Fruit fly (Drosophila melanogaster): Measurements from ENCODE around the gene CG18675.

CG18675 gene

DNA sequence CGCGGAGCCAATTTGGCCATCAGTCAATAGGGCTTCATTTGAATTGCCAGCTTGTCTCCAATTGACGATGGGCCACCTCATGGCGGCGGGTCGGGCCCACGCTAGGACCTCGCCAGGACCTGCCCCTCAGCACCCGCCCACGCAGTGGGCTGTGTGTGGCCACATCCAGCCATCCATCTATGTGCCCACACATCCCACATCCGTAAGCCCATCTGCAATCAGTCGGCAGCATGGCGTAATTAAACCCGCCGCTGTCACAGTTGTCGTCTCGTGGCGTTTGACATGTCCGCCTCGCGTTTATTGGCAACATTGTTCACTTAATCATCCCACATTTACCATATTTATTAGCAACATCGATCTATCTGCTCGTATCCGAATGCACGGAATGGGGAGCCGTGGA lies 64.5 kb downstream of the CG18675 start:
- TF ChIP-seq Clk (GFP tag; optimal IDR thresholded peaks at IDR 0.05) (no peak), CG11617 (GFP tag; optimal IDR thresholded peaks at IDR 0.05) (no peak), Crg-1 (GFP tag; optimal IDR thresholded peaks at IDR 0.05) (no peak), bab1 (GFP tag; optimal IDR thresholded peaks at IDR 0.05) (no peak), tj (GFP tag; optimal IDR thresholded peaks at IDR 0.05) (no peak)

DNA sequence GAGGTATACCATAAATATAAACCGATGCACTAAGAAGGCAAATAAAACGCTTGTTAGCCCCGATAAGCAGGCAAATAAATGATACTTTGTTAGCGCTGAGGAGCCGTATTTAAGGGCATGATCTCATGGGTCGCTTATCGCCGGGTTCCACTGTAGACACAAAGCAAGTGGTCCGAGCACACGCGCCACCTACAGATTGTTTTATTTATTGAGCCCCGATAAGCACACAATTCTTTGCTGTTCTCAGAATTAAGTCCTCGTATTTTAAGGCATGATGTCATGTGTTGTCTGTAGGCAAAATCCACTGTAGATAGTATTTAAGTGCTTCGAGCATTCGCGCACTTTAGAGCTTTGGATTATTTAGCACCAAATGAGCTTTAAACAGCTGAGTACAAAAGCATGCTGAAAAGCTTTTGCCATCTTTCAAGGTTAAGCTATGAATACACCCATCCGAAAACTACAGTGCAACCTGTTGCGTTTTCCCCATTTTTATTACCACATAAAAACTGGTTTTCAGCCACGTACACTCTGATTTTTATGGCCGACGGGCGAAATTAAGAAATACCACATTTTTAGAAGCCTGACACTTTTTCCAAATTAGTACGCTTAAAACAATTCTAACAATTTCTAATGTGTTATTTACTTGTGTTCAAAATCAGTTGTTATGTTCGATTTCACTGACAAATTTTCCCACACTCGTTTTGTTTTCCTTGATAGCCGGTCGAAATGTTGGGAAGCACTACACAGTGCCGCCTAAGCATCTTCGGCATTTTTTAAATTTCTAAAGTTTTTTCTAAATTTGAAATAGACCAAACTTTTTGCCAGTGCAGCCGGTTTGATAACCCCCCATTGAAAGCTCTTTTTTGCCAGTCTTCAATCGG lies 66.0 kb downstream of the CG18675 start, which contains the start of gene Sqor:
TSS of gene Sqor (plus strand) at position 732 of the 881 bp plus-strand sequence.
- TF ChIP-seq CG12768 (GFP tag; optimal IDR thresholded peaks at IDR 0.05) (peak; percentile 94), CG14711 (tag; optimal IDR thresholded peaks at IDR 0.05) (peak; percentile 76), bab1 (GFP tag; optimal IDR thresholded peaks at IDR 0.05) (peak; percentile 90), CG1620 (GFP tag; optimal IDR thresholded peaks at IDR 0.05) (peak; percentile 78), tj (GFP tag; optimal IDR thresholded peaks at IDR 0.05) (peak; percentile 77), cnc (optimal IDR thresholded peaks at IDR 0.05) (no peak), Hr96 (GFP tag; optimal IDR thresholded peaks at IDR 0.05) (peak; percentile 92), cic (GFP tag; optimal IDR thresholded peaks at IDR 0.05) (peak; percentile 71), CG5204 (GFP tag; optimal IDR thresholded peaks at IDR 0.05) (peak; percentile 91), Mnt (GFP tag; optimal IDR thresholded peaks at IDR 0.05) (peak; percentile 68), CG11617 (GFP tag; optimal IDR thresholded peaks at IDR 0.05) (peak; percentile 97), CG7101 (tag; optimal IDR thresholded peaks at IDR 0.05) (peak; percentile 91), CG7045 (GFP tag; optimal IDR thresholded peaks at IDR 0.05) (peak; percentile 92), kay (GFP tag; ENCODE audit: borderline replicate concordance) (no peak), toe (GFP tag; optimal IDR thresholded peaks at IDR 0.05) (peak; percentile 91), pad (GFP tag; optimal IDR thresholded peaks at IDR 0.05) (peak; percentile 82), Crg-1 (GFP tag; optimal IDR thresholded peaks at IDR 0.05) (peak; percentile 79), Clk (GFP tag; optimal IDR thresholded peaks at IDR 0.05) (peak; percentile 84), ovo (GFP tag; optimal IDR thresholded peaks at IDR 0.05) (peak; percentile 77), CG33017 (tag; optimal IDR thresholded peaks at IDR 0.05) (peak; percentile 89)

DNA sequence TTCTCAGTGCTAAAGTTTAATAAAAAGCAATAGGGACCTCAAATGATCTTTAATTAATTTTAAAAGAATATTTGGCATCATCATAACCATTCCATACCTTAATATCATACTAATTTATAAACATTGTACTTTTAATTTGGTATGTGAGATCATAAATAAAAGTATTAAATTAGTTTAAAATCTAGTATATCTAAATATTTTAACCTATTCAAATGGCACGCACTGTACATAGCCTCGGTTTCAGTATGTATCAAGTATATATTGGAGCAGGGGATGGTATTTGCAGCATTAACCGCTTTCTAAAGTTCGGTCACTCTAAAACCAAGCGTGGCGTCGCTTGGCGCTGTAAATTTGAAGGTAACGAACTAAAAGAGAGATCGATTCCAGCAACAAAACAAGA lies 68.7 kb downstream of the CG18675 start, which contains the start of gene pav:
TSS of gene pav (plus strand) at position 307 of the 400 bp plus-strand sequence.
- TF ChIP-seq CG7101 (tag; optimal IDR thresholded peaks at IDR 0.05), result peak; percentile 27
- peak; percentile 58 for TF ChIP-seq bab1 (GFP tag; optimal IDR thresholded peaks at IDR 0.05)
- TF ChIP-seq CG5204 (GFP tag; optimal IDR thresholded peaks at IDR 0.05), result no peak
- TF ChIP-seq Mnt (GFP tag; optimal IDR thresholded peaks at IDR 0.05), result peak; percentile 18
- peak; percentile 48 for TF ChIP-seq CG14711 (tag; optimal IDR thresholded peaks at IDR 0.05)
- TF ChIP-seq Hr96 (GFP tag; optimal IDR thresholded peaks at IDR 0.05), result no peak
- peak; percentile 36 for TF ChIP-seq CG33017 (tag; optimal IDR thresholded peaks at IDR 0.05)
